Worm (Caenorhabditis elegans) whole organism, midembryonic: ENCODE measurements around the gene flp-9.

ENCODE experiments used
- T22C8.4 ChIP-seq: fragments of 200-800 bp; sonication (Bioruptor generic); IDR thresholded peaks from 2 replicates; pipeline ENCODE4 v1.3.6; 2022; ENCODE audit warnings: missing genetic modification characterization, missing compliant biosample characterization
- cog-1 ChIP-seq: sonication (generic microtip); optimal IDR thresholded peaks from 2 replicates; lab custom pipeline; 2016; ENCODE audit warnings: missing genetic modification characterization, missing compliant biosample characterization
- flt-1 ChIP-seq: fragments of 200-800 bp; sonication (Bioruptor generic); IDR thresholded peaks from 2 replicates; pipeline ENCODE4 v1.3.6; 2022; ENCODE audit warnings: missing genetic modification characterization, missing compliant biosample characterization
- klf-2 ChIP-seq: fragments of 200-800 bp; sonication (Bioruptor generic); conservative IDR thresholded peaks from 2 replicates; pipeline ENCODE4 v1.3.6; 2022; ENCODE audit warnings: missing genetic modification reagents, missing genetic modification characterization, missing compliant biosample characterization
- med-1 ChIP-seq: sonication (generic microtip); optimal IDR thresholded peaks from 2 replicates; lab custom pipeline; 2017; ENCODE audit warnings: missing genetic modification characterization, mild to moderate bottlenecking, missing compliant biosample characterization, antibody characterized with exemption, missing genetic modification reagents; ENCODE audit not compliant: insufficient read depth
- ref-1 ChIP-seq: fragments of 200-800 bp; sonication (Bioruptor generic); conservative IDR thresholded peaks from 2 replicates; pipeline ENCODE4 v1.3.6; 2022; ENCODE audit warnings: missing genetic modification reagents, missing genetic modification characterization, missing compliant biosample characterization
- tab-1 ChIP-seq: fragments of 200-800 bp; sonication (Bioruptor generic); IDR thresholded peaks from 2 replicates; pipeline ENCODE4 v1.3.6; 2022; ENCODE audit warnings: missing genetic modification characterization, missing compliant biosample characterization
- ztf-23 ChIP-seq: fragments of 200-800 bp; sonication (Bioruptor generic); IDR thresholded peaks from 2 replicates; pipeline ENCODE4 v1.3.6; 2022; ENCODE audit warnings: missing genetic modification reagents, missing genetic modification characterization, missing compliant biosample characterization
- ztf-29 ChIP-seq: fragments of 200-800 bp; sonication (Bioruptor generic); IDR thresholded peaks from 2 replicates; pipeline ENCODE4 v1.3.6; 2022; ENCODE audit warnings: missing genetic modification reagents, missing genetic modification characterization, missing compliant biosample characterization

Gene flp-9

DNA sequence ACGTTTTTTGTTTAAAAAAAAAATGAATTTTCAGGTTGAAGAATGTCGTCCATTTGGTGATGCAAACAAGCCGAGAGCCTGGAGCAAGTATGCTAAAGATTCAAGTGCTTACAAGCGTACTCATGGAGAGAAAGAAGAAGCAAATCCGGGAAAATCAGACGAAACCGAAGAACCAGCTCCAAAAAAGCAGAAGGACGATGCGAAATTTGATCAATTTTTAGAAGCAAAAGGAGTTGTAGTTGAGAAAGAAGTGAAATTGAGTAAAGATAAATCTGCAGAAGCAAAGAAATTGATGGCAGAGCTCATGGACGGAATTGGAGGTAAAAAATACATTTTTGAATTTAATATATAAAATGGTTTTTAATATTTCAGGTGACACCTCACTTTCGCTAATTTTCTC lies 32.1 kb downstream of the flp-9 start:
- TF ChIP-seq klf-2 (GFP tag; lab: Robert Waterston, UW) (no peak), cog-1 (no peak), T22C8.4 (GFP tag; lab: Robert Waterston, UW) (no peak), flt-1 (no peak), ztf-23 (GFP tag; lab: Robert Waterston, UW) (no peak), ztf-29 (GFP tag; lab: Robert Waterston, UW) (no peak), tab-1 (GFP tag; lab: Robert Waterston, UW) (no peak), ref-1 (GFP tag; lab: Robert Waterston, UW) (no peak), med-1 (no peak)

DNA sequence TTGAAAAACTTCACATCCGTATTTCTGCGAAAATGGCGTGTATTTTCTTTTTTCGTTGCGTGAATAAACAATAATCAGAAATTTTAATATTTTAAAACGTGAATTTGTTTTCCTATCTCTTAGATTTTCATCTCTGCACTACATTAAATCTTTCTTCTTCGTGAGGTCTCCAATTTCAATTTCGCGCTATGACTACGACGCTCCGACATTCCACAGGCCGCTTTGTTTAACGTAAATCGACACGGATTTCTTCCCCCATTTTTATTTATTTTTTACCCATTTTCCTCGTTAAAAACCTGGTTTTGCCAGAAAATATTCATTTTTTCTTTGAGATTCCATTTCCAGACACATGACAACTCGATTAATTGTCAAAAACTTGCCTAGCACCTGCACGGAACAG lies 32.7 kb downstream of the flp-9 start, which contains the start of the genes T23F6.3 and rbd-1:
Gene T23F6.3 (minus strand): TSS at position 120 of the 400 bp plus-strand sequence.
Gene rbd-1 (plus strand): TSS at position 346 of the 400 bp plus-strand sequence.
- no peak for TF ChIP-seq ztf-29 (GFP tag; lab: Robert Waterston, UW)
- TF ChIP-seq flt-1: no peak
- TF ChIP-seq ref-1 (GFP tag; lab: Robert Waterston, UW): no peak
- TF ChIP-seq ztf-23 (GFP tag; lab: Robert Waterston, UW): peak; percentile 65; the same call in 1 of the 2 replicates
- TF ChIP-seq tab-1 (GFP tag; lab: Robert Waterston, UW): no peak
- peak; percentile 38 for TF ChIP-seq cog-1
- TF ChIP-seq med-1: no peak
- no peak for TF ChIP-seq T22C8.4 (GFP tag; lab: Robert Waterston, UW)
- TF ChIP-seq klf-2 (GFP tag; lab: Robert Waterston, UW): 0 out of 2 replicates have a peak, but pooled peaks have one; percentile 10

DNA sequence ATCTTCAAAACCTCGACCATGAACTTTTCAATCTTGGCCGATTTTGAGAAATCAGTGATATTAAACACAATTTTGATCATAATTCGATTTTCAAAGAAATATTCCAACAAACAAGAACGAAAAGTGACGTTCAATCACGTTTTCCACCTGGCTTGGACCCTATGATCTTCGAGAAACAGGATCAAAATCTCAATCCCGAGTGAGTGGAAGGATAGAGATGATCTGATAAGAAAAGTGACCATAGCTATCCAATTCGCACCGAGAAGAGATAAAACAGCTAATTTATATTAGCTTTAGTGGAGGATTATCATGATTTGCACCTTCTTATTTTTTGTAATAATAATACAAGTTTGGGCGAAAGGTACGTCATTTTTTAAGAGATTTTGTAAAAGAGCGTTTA lies 36.3 kb downstream of the flp-9 start, which contains the start of gene T23F6.2:
Gene T23F6.2 (plus strand): TSS at position 251 of the 400 bp plus-strand sequence.
- TF ChIP-seq T22C8.4 (GFP tag; lab: Robert Waterston, UW) (no peak), cog-1 (no peak), tab-1 (GFP tag; lab: Robert Waterston, UW) (no peak), ztf-23 (GFP tag; lab: Robert Waterston, UW) (no peak), ref-1 (GFP tag; lab: Robert Waterston, UW) (no peak), flt-1 (no peak), ztf-29 (GFP tag; lab: Robert Waterston, UW) (no peak), klf-2 (GFP tag; lab: Robert Waterston, UW) (no peak), med-1 (no peak)

DNA sequence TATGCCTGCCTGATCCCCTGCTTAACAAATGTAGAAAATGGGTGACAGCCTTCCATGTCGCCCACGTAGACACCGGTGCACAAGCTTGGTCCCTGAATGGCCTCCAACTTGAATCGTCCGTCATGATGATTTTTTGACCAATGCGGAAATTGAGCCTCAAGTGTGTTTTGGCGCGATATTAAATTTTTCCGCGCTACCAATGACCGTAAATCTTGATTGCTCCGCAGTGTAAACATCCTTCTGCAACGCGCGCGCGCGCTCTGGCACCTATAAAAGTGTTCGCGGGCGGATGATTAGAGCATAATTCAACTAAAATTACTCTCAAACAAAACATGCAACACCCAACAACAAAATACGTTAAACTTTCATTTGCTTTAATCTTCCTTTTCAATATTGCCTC lies 37.7 kb downstream of the flp-9 start, which contains the start of gene idpp-7:
Gene idpp-7 (plus strand): TSS at position 301 of the 400 bp plus-strand sequence.
- TF ChIP-seq tab-1 (GFP tag; lab: Robert Waterston, UW) (no peak), T22C8.4 (GFP tag; lab: Robert Waterston, UW) (no peak), med-1 (no peak), ztf-23 (GFP tag; lab: Robert Waterston, UW) (no peak), klf-2 (GFP tag; lab: Robert Waterston, UW) (no peak)

ce11 chrIV:12717531-12717930 lies 39.8 kb downstream of the flp-9 start, which contains the start of gene C27D8.1:
Gene C27D8.1, plus strand, starts transcription at chrIV:12717831.
- TF ChIP-seq T22C8.4 (GFP tag; lab: Robert Waterston, UW): no peak
- no peak for TF ChIP-seq tab-1 (GFP tag; lab: Robert Waterston, UW)
- TF ChIP-seq klf-2 (GFP tag; lab: Robert Waterston, UW): no peak
- no peak for TF ChIP-seq cog-1
- no peak for TF ChIP-seq flt-1
- TF ChIP-seq ref-1 (GFP tag; lab: Robert Waterston, UW): no peak
- TF ChIP-seq med-1: no peak
- TF ChIP-seq ztf-23 (GFP tag; lab: Robert Waterston, UW): no peak

ce11 chrIV:12715947-12716382 lies 41.4 kb downstream of the flp-9 start:
- TF ChIP-seq cog-1 (no peak), flt-1 (no peak), T22C8.4 (GFP tag; lab: Robert Waterston, UW) (no peak), ref-1 (GFP tag; lab: Robert Waterston, UW) (no peak), med-1 (no peak), klf-2 (GFP tag; lab: Robert Waterston, UW) (no peak)

- TF ChIP-seq flt-1: no peak
- no peak for TF ChIP-seq klf-2 (GFP tag; lab: Robert Waterston, UW)
- TF ChIP-seq ref-1 (GFP tag; lab: Robert Waterston, UW): no peak
- no peak for TF ChIP-seq ztf-29 (GFP tag; lab: Robert Waterston, UW)
These were observed 45.7 kb downstream of the flp-9 start, which contains the start of gene C27D8.3 for ce11 chrIV:12711644-12712043. Gene C27D8.3, minus strand, starts transcription at chrIV:12711744.

DNA sequence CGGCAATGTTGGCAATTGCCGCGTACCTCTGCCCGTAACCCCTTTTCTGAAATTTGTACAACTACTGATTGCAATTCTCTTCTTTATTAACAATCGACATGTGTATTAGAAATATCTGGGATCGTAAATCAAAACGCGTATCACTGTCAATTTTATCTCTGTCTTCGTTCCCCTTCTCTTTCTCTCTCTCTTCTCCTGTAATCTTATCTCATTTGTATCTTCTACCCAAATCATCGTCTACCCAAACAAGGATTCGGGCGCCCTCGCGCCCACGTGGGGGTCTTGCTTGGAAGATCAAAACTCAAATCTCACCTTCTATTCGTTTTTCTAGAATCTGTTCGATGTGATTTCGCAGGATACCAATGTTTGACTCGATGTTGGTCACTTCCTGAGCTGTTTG lies 46.4 kb downstream of the flp-9 start, which contains the start of gene C27D8.2:
Gene C27D8.2 (plus strand): TSS at position 222 of the 400 bp plus-strand sequence.
- no peak for TF ChIP-seq T22C8.4 (GFP tag; lab: Robert Waterston, UW)
- no peak for TF ChIP-seq klf-2 (GFP tag; lab: Robert Waterston, UW)
- no peak for TF ChIP-seq flt-1
